Fruit fly (Drosophila melanogaster) whole organism, embryonic: ENCODE results near the gene CG42342.

ENCODE experiments used
- Atf6 ChIP-seq: fragments of 200-800 bp; sonication (Bioruptor generic); IDR thresholded peaks from 2 replicates; pipeline ENCODE4 v1.3.6; 2022; ENCODE audit warnings: missing biosample characterization, missing genetic modification characterization
- Blimp-1 ChIP-seq: fragments of 200-800 bp; sonication (Bioruptor generic); optimal IDR thresholded peaks from 3 replicates; lab custom pipeline; 2018; ENCODE audit warnings: missing biosample characterization, missing genetic modification characterization, mild to moderate bottlenecking, moderate library complexity, missing genetic modification reagents
- CG12104 ChIP-seq: fragments of 200-800 bp; sonication (Bioruptor generic); optimal IDR thresholded peaks from 3 replicates; lab custom pipeline; 2016; ENCODE audit warnings: missing biosample characterization, missing genetic modification characterization
- CG12744 ChIP-seq: fragments of 200-800 bp; sonication (Bioruptor generic); optimal IDR thresholded peaks from 2 replicates; lab custom pipeline; 2016; ENCODE audit warnings: missing biosample characterization, missing genetic modification characterization
- CG13775 ChIP-seq: fragments of 200-800 bp; sonication (Bioruptor generic); optimal IDR thresholded peaks from 3 replicates; lab custom pipeline; 2017; ENCODE audit warnings: missing biosample characterization, mild to moderate bottlenecking, missing genetic modification characterization
- CG15601 ChIP-seq: fragments of 200-800 bp; sonication (Bioruptor generic); optimal IDR thresholded peaks from 3 replicates; lab custom pipeline; 2019; ENCODE audit warnings: missing biosample characterization, mild to moderate bottlenecking, missing genetic modification characterization, moderate library complexity
- CG2199 ChIP-seq: fragments of 200-800 bp; sonication (Bioruptor generic); IDR thresholded peaks from 3 replicates; pipeline ENCODE4 v1.3.6; 2022; ENCODE audit warnings: missing biosample characterization, missing genetic modification characterization
- CG2889 ChIP-seq: fragments of 200-800 bp; sonication (Bioruptor generic); IDR thresholded peaks from 3 replicates; pipeline ENCODE4 v1.3.6; 2022; ENCODE audit warnings: missing biosample characterization, missing genetic modification characterization
- CG3281 ChIP-seq: fragments of 200-800 bp; sonication (Bioruptor generic); optimal IDR thresholded peaks from 3 replicates; lab custom pipeline; 2017; ENCODE audit warnings: missing biosample characterization, mild to moderate bottlenecking, missing genetic modification characterization
- CG4360 ChIP-seq: fragments of 200-800 bp; sonication (Bioruptor generic); IDR thresholded peaks from 2 replicates; pipeline ENCODE4 v1.3.6; 2022; ENCODE audit warnings: missing biosample characterization, missing genetic modification characterization
- CG4404 ChIP-seq: fragments of 200-800 bp; sonication (Bioruptor generic); IDR thresholded peaks from 2 replicates; pipeline ENCODE4 v1.3.6; 2022; ENCODE audit warnings: missing biosample characterization, missing genetic modification characterization
- CG4730 ChIP-seq: fragments of 200-800 bp; sonication (Bioruptor generic); IDR thresholded peaks from 2 replicates; pipeline ENCODE4 v1.3.6; 2022; ENCODE audit warnings: missing biosample characterization, missing genetic modification characterization
- CG5245 ChIP-seq: fragments of 200-800 bp; sonication (Bioruptor generic); optimal IDR thresholded peaks from 3 replicates; lab custom pipeline; 2016; ENCODE audit warnings: missing biosample characterization, missing genetic modification characterization
- CG6254 ChIP-seq: fragments of 200-800 bp; sonication (Bioruptor generic); optimal IDR thresholded peaks from 3 replicates; lab custom pipeline; 2017; ENCODE audit warnings: mild to moderate bottlenecking, missing biosample characterization, missing genetic modification reagents, missing genetic modification characterization
- CG6683 ChIP-seq: fragments of 200-800 bp; sonication (Bioruptor generic); optimal IDR thresholded peaks from 2 replicates; lab custom pipeline; 2017; ENCODE audit warnings: missing biosample characterization, mild to moderate bottlenecking, missing genetic modification characterization, missing genetic modification reagents
- CG7372 ChIP-seq: fragments of 200-800 bp; sonication (Bioruptor generic); IDR thresholded peaks from 2 replicates; pipeline ENCODE4 v1.3.6; 2022; ENCODE audit warnings: missing biosample characterization, missing genetic modification characterization
- CG7963 ChIP-seq: fragments of 200-800 bp; sonication (Bioruptor generic); IDR thresholded peaks from 3 replicates; pipeline ENCODE4 v1.3.6; 2022; ENCODE audit warnings: missing biosample characterization, missing genetic modification characterization; ENCODE audit not compliant: partially characterized antibody
- CG8290 ChIP-seq, 3 experiments: fragments of 200-800 bp; sonication (Bioruptor generic); optimal IDR thresholded peaks; 2 replicates each; lab custom pipeline; 2016 to 2019; ENCODE audit warnings: missing biosample characterization in 3 of 3, missing genetic modification characterization in 3 of 3, mild to moderate bottlenecking in 2 of 3, moderate library complexity in 1 of 3
- CG9215 ChIP-seq: fragments of 200-800 bp; sonication (Bioruptor generic); IDR thresholded peaks from 2 replicates; pipeline ENCODE4 v1.3.6; 2022; ENCODE audit warnings: missing biosample characterization, missing genetic modification characterization
- CG9609 ChIP-seq: fragments of 200-800 bp; sonication (Bioruptor generic); optimal IDR thresholded peaks from 3 replicates; lab custom pipeline; 2016; ENCODE audit warnings: missing biosample characterization, missing genetic modification characterization
- CG9932 ChIP-seq: fragments of 200-800 bp; sonication (Bioruptor generic); IDR thresholded peaks from 2 replicates; pipeline ENCODE4 v1.3.6; 2022; ENCODE audit warnings: missing biosample characterization, missing genetic modification characterization
- E2f2 ChIP-seq: fragments of 200-800 bp; sonication (Bioruptor generic); IDR thresholded peaks from 2 replicates; pipeline ENCODE4 v1.3.6; 2022; ENCODE audit warnings: missing biosample characterization, missing genetic modification characterization
- Ets65A ChIP-seq: fragments of 200-800 bp; sonication (Bioruptor generic); peaks from one replicate; lab custom pipeline; 2016; ENCODE audit warnings: missing biosample characterization, missing genetic modification characterization
- Hmx ChIP-seq: fragments of 200-800 bp; sonication (Bioruptor generic); optimal IDR thresholded peaks from 2 replicates; lab custom pipeline; 2016; ENCODE audit warnings: missing biosample characterization, missing genetic modification characterization
- Hr39 ChIP-seq: fragments of >200 bp; optimal IDR thresholded peaks from 2 replicates; lab custom pipeline; 2017
- Lpt ChIP-seq: fragments of >200 bp; optimal IDR thresholded peaks from 2 replicates; lab custom pipeline; 2018; ENCODE audit warnings: missing biosample characterization, missing genetic modification characterization
- NfI ChIP-seq: fragments of 200-800 bp; sonication (Bioruptor generic); optimal IDR thresholded peaks from 3 replicates; lab custom pipeline; 2018; ENCODE audit warnings: missing biosample characterization, mild to moderate bottlenecking, missing genetic modification characterization, moderate library complexity
- Pdp1 ChIP-seq, 2 experiments: fragments of 200-800 bp; sonication (Bioruptor generic); optimal IDR thresholded peaks; 3 replicates each; lab custom pipeline; 2016; ENCODE audit warnings: missing biosample characterization in 2 of 2, missing genetic modification characterization in 2 of 2, mild to moderate bottlenecking in 1 of 2, moderate library complexity in 1 of 2
- Ptx1 ChIP-seq: fragments of 200-800 bp; sonication (Bioruptor generic); IDR thresholded peaks from 2 replicates; pipeline ENCODE4 v1.3.6; 2022; ENCODE audit warnings: missing biosample characterization, missing genetic modification characterization
- Sry-β ChIP-seq: fragments of 200-800 bp; sonication (Bioruptor generic); optimal IDR thresholded peaks from 2 replicates; lab custom pipeline; 2018; ENCODE audit warnings: missing biosample characterization, mild to moderate bottlenecking, missing genetic modification characterization, moderate library complexity
- az2 ChIP-seq: fragments of 200-800 bp; sonication (Bioruptor generic); optimal IDR thresholded peaks from 3 replicates; lab custom pipeline; 2016; ENCODE audit warnings: missing biosample characterization, missing genetic modification characterization
- bcd ChIP-seq: fragments of 200-800 bp; sonication (Bioruptor generic); optimal IDR thresholded peaks from 2 replicates; lab custom pipeline; 2017; ENCODE audit warnings: missing biosample characterization, mild to moderate bottlenecking, missing genetic modification characterization
- bigmax ChIP-seq: fragments of 200-800 bp; sonication (Bioruptor generic); optimal IDR thresholded peaks from 2 replicates; lab custom pipeline; 2018; ENCODE audit warnings: missing biosample characterization, mild to moderate bottlenecking, missing genetic modification characterization
- chif ChIP-seq, 2 experiments: fragments of 200-800 bp; sonication (Bioruptor generic); optimal IDR thresholded peaks; 3 replicates each; lab custom pipeline; 2016; ENCODE audit warnings: missing biosample characterization in 2 of 2, missing genetic modification characterization in 2 of 2
- crol ChIP-seq: fragments of 200-800 bp; sonication (Bioruptor generic); IDR thresholded peaks from 2 replicates; pipeline ENCODE4 v1.3.6; 2022; ENCODE audit warnings: missing biosample characterization, missing genetic modification characterization
- danr ChIP-seq: fragments of 200-800 bp; sonication (Bioruptor generic); IDR thresholded peaks from 2 replicates; pipeline ENCODE4 v1.3.6; 2022; ENCODE audit warnings: missing biosample characterization, missing genetic modification characterization
- dm ChIP-seq: fragments of 200-800 bp; sonication (Bioruptor generic); optimal IDR thresholded peaks from 3 replicates; lab custom pipeline; 2016; ENCODE audit warnings: missing biosample characterization, missing genetic modification characterization
- h ChIP-seq: fragments of >200 bp; optimal IDR thresholded peaks from 2 replicates; lab custom pipeline; 2017
- ind ChIP-seq: fragments of 200-800 bp; sonication (Bioruptor generic); optimal IDR thresholded peaks from 3 replicates; lab custom pipeline; 2016; ENCODE audit warnings: missing biosample characterization, missing genetic modification characterization
- insv ChIP-seq, 2 experiments: fragments of 200-800 bp; sonication (Bioruptor generic); optimal IDR thresholded peaks; 3 replicates each; lab custom pipeline; 2016 to 2018; ENCODE audit warnings: missing biosample characterization in 2 of 2, missing genetic modification characterization in 2 of 2
- nerfin-2 ChIP-seq: fragments of 200-800 bp; sonication (Bioruptor generic); IDR thresholded peaks from 2 replicates; pipeline ENCODE4 v1.3.6; 2022; ENCODE audit warnings: missing biosample characterization, missing genetic modification characterization; ENCODE audit not compliant: partially characterized antibody
- pan ChIP-seq, 4 experiments: fragments of >200 bp in 3 of 4; fragments of 200-800 bp in 1 of 4; sonication (Bioruptor generic) in 1 of 4; optimal IDR thresholded peaks in 3 of 4; IDR thresholded peaks in 1 of 4; 2 replicates each; pipeline versions ENCODE4 v1.3.6 to Lab custom; 2017 to 2022; ENCODE audit warnings: missing biosample characterization in 2 of 4, missing genetic modification characterization in 2 of 4, mixed read lengths in 1 of 4
- peb ChIP-seq: fragments of 200-800 bp; sonication (Bioruptor generic); IDR thresholded peaks from 2 replicates; pipeline ENCODE4 v1.3.6; 2022; ENCODE audit warnings: missing biosample characterization, missing genetic modification characterization
- pfk ChIP-seq: fragments of 200-800 bp; sonication (Bioruptor generic); optimal IDR thresholded peaks from 2 replicates; lab custom pipeline; 2018; ENCODE audit warnings: missing biosample characterization, mild to moderate bottlenecking, missing genetic modification characterization, moderate library complexity
- sisA ChIP-seq: fragments of 200-800 bp; sonication (Bioruptor generic); IDR thresholded peaks from 2 replicates; pipeline ENCODE4 v1.3.6; 2022; ENCODE audit warnings: missing biosample characterization, missing genetic modification characterization
- sr ChIP-seq: fragments of 200-800 bp; sonication (Bioruptor generic); IDR thresholded peaks from 3 replicates; pipeline ENCODE4 v1.3.6; 2022; ENCODE audit warnings: missing biosample characterization, missing genetic modification characterization

CG42342 gene

dm6 chr3R:16583605-16584004 lies 81.0 kb downstream of the CG42342 start, which contains the start of gene Scp2 (continued):
- TF ChIP-seq bigmax (no peak), Lpt (GFP tag; lab: Kevin White, UChicago) (no peak), h (no peak), Atf6 (no peak), dm (GFP tag; lab: Kevin White, UChicago) (no peak), pfk (no peak), CG13775 (GFP tag; lab: Kevin White, UChicago) (no peak), Hmx (no peak), sisA (GFP tag; lab: Robert Waterston, UW) (no peak)

DNA sequence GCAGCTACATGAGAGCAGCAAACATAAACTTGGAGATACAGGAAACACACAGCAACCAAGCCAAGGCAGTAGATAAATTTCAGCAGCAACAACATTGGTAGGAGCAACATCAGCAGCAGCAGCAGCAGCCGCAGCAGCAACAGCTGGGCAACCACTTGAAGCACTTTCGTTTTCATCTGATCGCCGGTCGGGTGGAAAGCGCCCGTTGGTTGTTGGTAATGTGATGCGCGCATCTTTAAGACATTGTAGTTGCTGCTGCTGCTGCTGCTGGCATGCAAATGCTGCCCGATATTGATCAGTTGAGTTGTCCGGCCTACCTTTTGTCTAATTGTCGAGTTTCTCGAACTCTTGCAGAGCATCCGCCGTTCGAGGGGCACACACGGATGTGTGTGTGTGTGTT lies 88.8 kb downstream of the CG42342 start:
- TF ChIP-seq Blimp-1 (GFP tag; lab: Kevin White, UChicago) (peak; percentile 80), CG4404 (GFP tag; lab: Robert Waterston, UW) (no peak)

DNA sequence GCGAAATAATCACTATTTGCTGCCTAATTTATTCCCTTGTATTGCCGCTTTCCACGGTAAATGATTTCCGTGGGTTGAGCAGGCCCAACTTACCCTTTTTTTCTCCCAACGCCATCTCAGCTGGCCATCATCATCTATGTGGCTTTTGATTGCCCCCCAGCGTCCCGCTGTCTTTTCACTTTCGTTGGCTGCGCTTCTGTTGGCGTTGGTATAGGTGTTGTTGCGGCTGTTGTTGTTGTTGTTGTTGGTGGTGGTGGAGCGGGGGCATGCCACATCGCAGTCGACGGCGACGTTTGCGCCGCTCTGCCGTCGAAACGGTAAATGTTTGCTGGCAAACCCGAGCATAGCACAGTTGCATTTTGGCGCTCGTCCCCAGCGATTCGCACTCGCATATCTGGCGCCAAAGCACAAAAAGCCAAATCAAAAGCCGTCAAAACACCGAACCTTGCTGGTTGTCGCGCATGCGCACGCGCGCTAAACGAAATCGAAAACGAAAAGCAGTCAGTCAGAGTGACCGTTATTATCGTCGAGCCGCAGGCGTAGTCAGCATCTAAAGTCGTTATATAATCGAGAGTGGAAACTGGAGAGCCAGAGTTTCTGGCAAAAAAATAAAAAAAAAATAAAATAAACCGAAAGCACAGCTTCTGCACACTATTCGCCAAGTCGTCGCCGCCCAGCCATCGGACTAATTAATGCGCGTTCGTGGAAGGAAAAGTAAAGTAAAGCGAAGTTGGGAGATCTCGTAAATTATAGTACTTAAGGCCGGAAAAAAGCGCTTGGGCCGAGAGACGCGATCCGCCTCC lies 91.7 kb downstream of the CG42342 start, which contains the start of gene CG14892:
Gene CG14892, plus strand, starts transcription at position 359 of the 803 bp plus-strand sequence.
- TF ChIP-seq CG4730 (GFP tag; lab: Robert Waterston, UW) (no peak), Blimp-1 (GFP tag; lab: Kevin White, UChicago) (peak; percentile 96), CG7963 (no peak), Ets65A (GFP tag; lab: Kevin White, UChicago) (peak; percentile 58), danr (GFP tag; lab: Robert Waterston, UW) (no peak), CG12104 (GFP tag; lab: Kevin White, UChicago) (no peak), CG8290 (GFP tag; optimal IDR thresholded peaks at IDR 0.05; lab: Kevin White, UChicago) (no peak), CG8290 (tag; optimal IDR thresholded peaks at IDR 0.05; lab: Kevin White, UChicago) (no peak), bcd (GFP tag; lab: Kevin White, UChicago) (no peak), CG2199 (GFP tag; lab: Robert Waterston, UW) (no peak), NfI (GFP tag; lab: Kevin White, UChicago) (no peak), Hr39 (lab: Kevin White, UChicago) (peak; percentile 94), ind (GFP tag; lab: Kevin White, UChicago) (no peak), E2f2 (GFP tag; lab: Robert Waterston, UW) (no peak), CG9609 (GFP tag; lab: Kevin White, UChicago) (no peak), sr (GFP tag; lab: Robert Waterston, UW) (0 out of 3 replicates have a peak, but pooled peaks have one; percentile 28), CG3281 (GFP tag; lab: Kevin White, UChicago) (no peak), pan (optimal IDR thresholded peaks at IDR 0.05; lab: Kevin White, UChicago) (no peak), pan (GFP tag; optimal IDR thresholded peaks at IDR 0.05 in 1 of 2, IDR thresholded peaks at IDR 0.05 in 1 of 2) (peak in 1 of 2 experiments; percentile 22), nerfin-2 (no peak), CG6254 (no peak), CG6683 (GFP tag; lab: Kevin White, UChicago) (no peak), CG9215 (GFP tag; lab: Robert Waterston, UW) (peak; percentile 22; the same call in 1 of the 2 replicates), Ptx1 (GFP tag; lab: Robert Waterston, UW) (no peak), CG2889 (GFP tag; lab: Robert Waterston, UW) (no peak), Sry-β (GFP tag; lab: Kevin White, UChicago) (no peak), az2 (GFP tag; lab: Kevin White, UChicago) (no peak), CG12744 (GFP tag; lab: Kevin White, UChicago) (no peak), CG7372 (GFP tag; lab: Robert Waterston, UW) (no peak), CG4360 (GFP tag; lab: Robert Waterston, UW) (peak; percentile 78), CG9932 (0 out of 2 replicates have a peak, but pooled peaks have one; percentile 11), chif (GFP tag; optimal IDR thresholded peaks at IDR 0.05; lab: Kevin White, UChicago) (no peak), CG5245 (GFP tag; lab: Kevin White, UChicago) (no peak), Pdp1 (GFP tag; optimal IDR thresholded peaks at IDR 0.05; lab: Kevin White, UChicago) (peak in 1 of 2 experiments; percentile 82), peb (GFP tag; lab: Robert Waterston, UW) (no peak), insv (GFP tag; optimal IDR thresholded peaks at IDR 0.05; lab: Kevin White, UChicago) (no peak), CG15601 (no peak), crol (GFP tag; lab: Robert Waterston, UW) (peak; percentile 23; the same call in 1 of the 2 replicates)
- TF ChIP-seq, all 482 proteins: peak for 10
